Fruit fly (Drosophila melanogaster) whole organism, embryonic: Measurements from ENCODE around the gene Xport-B.
A peak's percentile ranks its signal among the peaks of the same experiment; 100 is the strongest.

Experiments used
- BEAF-32 ChIP-seq: fragments of 200-800 bp; sonication (Bioruptor generic); optimal IDR thresholded peaks from 3 replicates; lab custom pipeline; 2017; ENCODE audit warnings: missing biosample characterization, missing genetic modification characterization, mild to moderate bottlenecking, moderate library complexity, missing genetic modification reagents
- CG1024 ChIP-seq: fragments of 200-800 bp; sonication (Bioruptor generic); IDR thresholded peaks from 2 replicates; pipeline ENCODE4 v1.3.6; 2022; ENCODE audit warnings: missing biosample characterization, missing genetic modification characterization
- CG10321 ChIP-seq: fragments of 200-800 bp; sonication (Bioruptor generic); IDR thresholded peaks from 2 replicates; pipeline ENCODE4 v1.3.6; 2022; ENCODE audit warnings: missing biosample characterization, missing genetic modification characterization
- CG11085 ChIP-seq: fragments of 200-800 bp; sonication (Bioruptor generic); IDR thresholded peaks from 2 replicates; pipeline ENCODE4 v1.3.6; 2022; ENCODE audit warnings: missing biosample characterization, missing genetic modification characterization
- CG11398 ChIP-seq: fragments of 200-800 bp; sonication (Bioruptor generic); optimal IDR thresholded peaks from 2 replicates; lab custom pipeline; 2016; ENCODE audit warnings: missing biosample characterization, missing genetic modification characterization
- CG12391 ChIP-seq: fragments of 200-800 bp; sonication (Bioruptor generic); optimal IDR thresholded peaks from 3 replicates; lab custom pipeline; 2018; ENCODE audit warnings: missing biosample characterization, mild to moderate bottlenecking, missing genetic modification characterization, moderate library complexity
- CG12659 ChIP-seq: fragments of 200-800 bp; sonication (Bioruptor generic); optimal IDR thresholded peaks from 3 replicates; lab custom pipeline; 2017; ENCODE audit warnings: mild to moderate bottlenecking, missing biosample characterization, missing genetic modification reagents, missing genetic modification characterization
- CG15011 ChIP-seq: fragments of 200-800 bp; sonication (Bioruptor generic); optimal IDR thresholded peaks from 3 replicates; lab custom pipeline; 2018; ENCODE audit warnings: missing biosample characterization, mild to moderate bottlenecking, missing genetic modification characterization
- CG2199 ChIP-seq: fragments of 200-800 bp; sonication (Bioruptor generic); IDR thresholded peaks from 3 replicates; pipeline ENCODE4 v1.3.6; 2022; ENCODE audit warnings: missing biosample characterization, missing genetic modification characterization
- CG32767 ChIP-seq: fragments of 200-800 bp; sonication (Bioruptor generic); IDR thresholded peaks from 2 replicates; pipeline ENCODE4 v1.3.6; 2022; ENCODE audit warnings: missing biosample characterization, missing genetic modification characterization
- CG3838 ChIP-seq: fragments of 200-800 bp; sonication (Bioruptor generic); optimal IDR thresholded peaks from 3 replicates; lab custom pipeline; 2016; ENCODE audit warnings: missing biosample characterization, missing genetic modification characterization
- CG6791 ChIP-seq: fragments of 200-800 bp; sonication (Bioruptor generic); IDR thresholded peaks from 3 replicates; pipeline ENCODE4 v1.3.6; 2022; ENCODE audit warnings: missing biosample characterization, missing genetic modification characterization; ENCODE audit not compliant: partially characterized antibody
- CG7271 ChIP-seq: fragments of 200-800 bp; sonication (Bioruptor generic); optimal IDR thresholded peaks from 2 replicates; lab custom pipeline; 2018; ENCODE audit warnings: missing biosample characterization, mild to moderate bottlenecking, missing genetic modification characterization, moderate library complexity
- CG7357 ChIP-seq: fragments of 200-800 bp; sonication (Bioruptor generic); IDR thresholded peaks from 3 replicates; pipeline ENCODE4 v1.3.6; 2022; ENCODE audit warnings: missing biosample characterization, missing genetic modification characterization
- CG7786 ChIP-seq: fragments of 200-800 bp; sonication (Bioruptor generic); optimal IDR thresholded peaks from 2 replicates; lab custom pipeline; 2016; ENCODE audit warnings: missing biosample characterization, missing genetic modification characterization
- CG9932 ChIP-seq: fragments of 200-800 bp; sonication (Bioruptor generic); IDR thresholded peaks from 2 replicates; pipeline ENCODE4 v1.3.6; 2022; ENCODE audit warnings: missing biosample characterization, missing genetic modification characterization
- CHES-1-like ChIP-seq: fragments of 200-800 bp; sonication (Bioruptor generic); optimal IDR thresholded peaks from 2 replicates; lab custom pipeline; 2016; ENCODE audit warnings: missing biosample characterization, missing genetic modification characterization
- Camta ChIP-seq: fragments of 200-800 bp; sonication (Bioruptor generic); optimal IDR thresholded peaks from 2 replicates; lab custom pipeline; 2016; ENCODE audit warnings: missing biosample characterization, missing genetic modification characterization
- D19A ChIP-seq: fragments of 200-800 bp; optimal IDR thresholded peaks from 3 replicates; lab custom pipeline; 2019; ENCODE audit warnings: missing biosample characterization, mild to moderate bottlenecking, missing genetic modification characterization, moderate library complexity
- Deaf1 ChIP-seq: fragments of 200-800 bp; optimal IDR thresholded peaks from 3 replicates; lab custom pipeline; 2019; ENCODE audit warnings: missing biosample characterization, mild to moderate bottlenecking, missing genetic modification characterization, moderate library complexity
- HLH4C ChIP-seq: fragments of 200-800 bp; sonication (Bioruptor generic); IDR thresholded peaks from 3 replicates; pipeline ENCODE4 v1.3.6; 2022; ENCODE audit warnings: missing biosample characterization, missing genetic modification characterization; ENCODE audit not compliant: partially characterized antibody
- Hr39 ChIP-seq: fragments of >200 bp; optimal IDR thresholded peaks from 2 replicates; lab custom pipeline; 2017
- Jarid2 ChIP-seq: fragments of 200-800 bp; sonication (Bioruptor generic); optimal IDR thresholded peaks from 3 replicates; lab custom pipeline; 2017; ENCODE audit warnings: mild to moderate bottlenecking, missing biosample characterization, missing genetic modification reagents, missing genetic modification characterization
- Kr ChIP-seq: fragments of 200-800 bp; sonication (Bioruptor generic); optimal IDR thresholded peaks from 2 replicates; lab custom pipeline; 2017; ENCODE audit warnings: missing biosample characterization, mild to moderate bottlenecking, missing genetic modification characterization
- Lhr ChIP-seq: fragments of 200-800 bp; sonication (Bioruptor generic); optimal IDR thresholded peaks from 3 replicates; lab custom pipeline; 2017; ENCODE audit warnings: mild to moderate bottlenecking, missing biosample characterization, missing genetic modification reagents, missing genetic modification characterization
- Med ChIP-seq: fragments of 200-800 bp; sonication (Bioruptor generic); peaks from one replicate; lab custom pipeline; 2016; ENCODE audit warnings: missing biosample characterization, missing genetic modification characterization, mild to moderate bottlenecking, inconsistent platforms, moderate library complexity
- Mes4 ChIP-seq: fragments of 200-800 bp; sonication (Bioruptor generic); optimal IDR thresholded peaks from 2 replicates; lab custom pipeline; 2016; ENCODE audit warnings: missing biosample characterization, missing genetic modification characterization
- Nf-YB ChIP-seq: fragments of 200-800 bp; sonication (Bioruptor generic); optimal IDR thresholded peaks from 3 replicates; lab custom pipeline; 2019; ENCODE audit warnings: missing biosample characterization, mild to moderate bottlenecking, missing genetic modification characterization, moderate library complexity
- Sry-δ ChIP-seq: fragments of 200-800 bp; sonication (Bioruptor generic); optimal IDR thresholded peaks from 2 replicates; lab custom pipeline; 2016; ENCODE audit warnings: missing biosample characterization, missing genetic modification characterization
- Taf1 ChIP-seq: fragments of 200-800 bp; sonication (Bioruptor generic); IDR thresholded peaks from 2 replicates; pipeline ENCODE4 v1.3.6; 2022; ENCODE audit warnings: missing biosample characterization, missing genetic modification characterization
- Xbp1 ChIP-seq: fragments of 200-800 bp; sonication (Bioruptor generic); optimal IDR thresholded peaks from 3 replicates; lab custom pipeline; 2016; ENCODE audit warnings: missing biosample characterization, mild to moderate bottlenecking, missing genetic modification characterization
- btn ChIP-seq: fragments of 200-800 bp; sonication (Bioruptor generic); optimal IDR thresholded peaks from 2 replicates; lab custom pipeline; 2016; ENCODE audit warnings: missing biosample characterization, missing genetic modification characterization
- chinmo ChIP-seq: fragments of 200-800 bp; sonication (Bioruptor generic); IDR thresholded peaks from 4 replicates; pipeline ENCODE4 v1.3.6; 2022; ENCODE audit warnings: missing biosample characterization, missing genetic modification characterization; ENCODE audit not compliant: partially characterized antibody
- corto ChIP-seq: fragments of 200-800 bp; sonication (Bioruptor generic); optimal IDR thresholded peaks from 2 replicates; lab custom pipeline; 2016; ENCODE audit warnings: missing biosample characterization, mild to moderate bottlenecking, missing genetic modification characterization, moderate library complexity
- crp ChIP-seq, 2 experiments: fragments of 200-800 bp; sonication (Bioruptor generic); optimal IDR thresholded peaks; 2 replicates in 1 of 2; 3 replicates in 1 of 2; lab custom pipeline; 2017; ENCODE audit warnings: missing biosample characterization in 2 of 2, missing genetic modification characterization in 2 of 2, mild to moderate bottlenecking in 1 of 2, moderate library complexity in 1 of 2
- da ChIP-seq: fragments of 200-800 bp; sonication (Bioruptor generic); optimal IDR thresholded peaks from 2 replicates; lab custom pipeline; 2016; ENCODE audit warnings: missing biosample characterization, missing genetic modification characterization
- dan ChIP-seq: fragments of 200-800 bp; sonication (Bioruptor generic); IDR thresholded peaks from 2 replicates; pipeline ENCODE4 v1.3.6; 2022; ENCODE audit warnings: missing biosample characterization, missing genetic modification characterization
- dmrt11E ChIP-seq: fragments of 200-800 bp; sonication (Bioruptor generic); optimal IDR thresholded peaks from 3 replicates; lab custom pipeline; 2018; ENCODE audit warnings: missing biosample characterization, mild to moderate bottlenecking, missing genetic modification characterization, moderate library complexity
- en ChIP-seq: fragments of 200-800 bp; sonication (Bioruptor generic); optimal IDR thresholded peaks from 2 replicates; lab custom pipeline; 2016; ENCODE audit warnings: missing biosample characterization, missing genetic modification characterization
- exex ChIP-seq: fragments of 200-800 bp; sonication (Bioruptor generic); optimal IDR thresholded peaks from 4 replicates; lab custom pipeline; 2018; ENCODE audit warnings: missing biosample characterization, mild to moderate bottlenecking, missing genetic modification characterization, moderate library complexity
- fd3F ChIP-seq: fragments of 200-800 bp; sonication (Bioruptor generic); optimal IDR thresholded peaks from 2 replicates; lab custom pipeline; 2018; ENCODE audit warnings: missing biosample characterization, mild to moderate bottlenecking, missing genetic modification characterization, moderate library complexity
- her ChIP-seq: fragments of 200-800 bp; sonication (Bioruptor generic); optimal IDR thresholded peaks from 2 replicates; lab custom pipeline; 2016; ENCODE audit warnings: missing biosample characterization, missing genetic modification characterization
- jigr1 ChIP-seq: fragments of 200-800 bp; sonication (Bioruptor generic); IDR thresholded peaks from 3 replicates; pipeline ENCODE4 v1.3.6; 2022; ENCODE audit warnings: missing biosample characterization, missing genetic modification characterization
- lab ChIP-seq: fragments of 200-800 bp; sonication (Bioruptor generic); optimal IDR thresholded peaks from 3 replicates; lab custom pipeline; 2017; ENCODE audit warnings: missing biosample characterization, missing genetic modification characterization, mild to moderate bottlenecking, moderate library complexity, missing genetic modification reagents
- pros ChIP-seq: fragments of 200-800 bp; sonication (Bioruptor generic); optimal IDR thresholded peaks from 3 replicates; lab custom pipeline; 2019; ENCODE audit warnings: missing biosample characterization, mild to moderate bottlenecking, missing genetic modification characterization, moderate library complexity
- run ChIP-seq: fragments of 200-800 bp; sonication (Bioruptor generic); optimal IDR thresholded peaks from 3 replicates; lab custom pipeline; 2018; ENCODE audit warnings: missing biosample characterization, mild to moderate bottlenecking, missing genetic modification characterization
- seq ChIP-seq: fragments of 200-800 bp; sonication (Bioruptor generic); IDR thresholded peaks from 2 replicates; pipeline ENCODE4 v1.3.6; 2022; ENCODE audit warnings: missing biosample characterization, missing genetic modification characterization
- sob ChIP-seq: fragments of 200-800 bp; sonication (Bioruptor generic); IDR thresholded peaks from 2 replicates; pipeline ENCODE4 v1.3.6; 2022; ENCODE audit warnings: missing biosample characterization, missing genetic modification characterization
- tgo ChIP-seq: fragments of 200-800 bp; sonication (Bioruptor generic); IDR thresholded peaks from 3 replicates; pipeline ENCODE4 v1.3.6; 2022; ENCODE audit warnings: missing biosample characterization, missing genetic modification characterization
- vfl ChIP-seq: fragments of 200-800 bp; sonication (Bioruptor generic); optimal IDR thresholded peaks from 2 replicates; lab custom pipeline; 2016; ENCODE audit warnings: missing biosample characterization, missing genetic modification characterization

The Xport-B gene

dm6 chr3R:19875118-19875887 is 39.9 kb downstream of the Xport-B start, which contains the start of gene Mrp5 (continued):
- TF ChIP-seq CG7271, result no peak
- no peak; the same call in 1 of the 2 replicates for TF ChIP-seq CG9932 (GFP tag; lab: Robert Waterston, UW)
- no peak for TF ChIP-seq crp (GFP tag; optimal IDR thresholded peaks at IDR 0.05; lab: Kevin White, UChicago)
- peak; percentile 52 for TF ChIP-seq Jarid2 (GFP tag; lab: Kevin White, UChicago)
- no peak for TF ChIP-seq CG15011 (GFP tag; lab: Kevin White, UChicago)
- TF ChIP-seq Med (GFP tag; lab: Kevin White, UChicago), result peak; percentile 32
- TF ChIP-seq Nf-YB (GFP tag; lab: Kevin White, UChicago), result peak; percentile 4
- 0 out of 3 replicates have a peak, but pooled peaks have one; percentile 46 for TF ChIP-seq HLH4C
- TF ChIP-seq CG11398 (GFP tag; lab: Kevin White, UChicago), result no peak
- TF ChIP-seq run (tag; lab: Kevin White, UChicago), result no peak
- no peak for TF ChIP-seq corto
- TF ChIP-seq CHES-1-like (GFP tag; lab: Kevin White, UChicago), result no peak
- TF ChIP-seq CG11085, result no peak
- no peak for TF ChIP-seq BEAF-32
- TF ChIP-seq Hr39 (lab: Kevin White, UChicago), result no peak
- no peak for TF ChIP-seq her
- peak; percentile 36 for TF ChIP-seq lab
- peak; percentile 5 for TF ChIP-seq Camta (GFP tag; lab: Kevin White, UChicago)
- no peak for TF ChIP-seq CG32767 (GFP tag; lab: Robert Waterston, UW)
- no peak for TF ChIP-seq Lhr (GFP tag; lab: Kevin White, UChicago)
- TF ChIP-seq CG7786 (GFP tag; lab: Kevin White, UChicago), result no peak
- no peak for TF ChIP-seq CG6791 (GFP tag; lab: Robert Waterston, UW)
- no peak for TF ChIP-seq Taf1 (GFP tag; lab: Robert Waterston, UW)
- TF ChIP-seq Deaf1 (tag; lab: Kevin White, UChicago), result no peak
- TF ChIP-seq CG3838 (GFP tag; lab: Kevin White, UChicago), result no peak
- TF ChIP-seq Mes4 (GFP tag; lab: Kevin White, UChicago), result no peak
- peak; percentile 9 for TF ChIP-seq fd3F (GFP tag; lab: Kevin White, UChicago)
- no peak for TF ChIP-seq da (GFP tag; lab: Kevin White, UChicago)
- TF ChIP-seq CG1024 (GFP tag; lab: Robert Waterston, UW), result peak; percentile 63; the same call in 1 of the 2 replicates
- no peak for TF ChIP-seq en (GFP tag; lab: Kevin White, UChicago)
- TF ChIP-seq seq (GFP tag; lab: Robert Waterston, UW), result no peak
- TF ChIP-seq CG12391 (tag; lab: Kevin White, UChicago), result peak; percentile 39
- peak; percentile 26 for TF ChIP-seq CG12659 (GFP tag; lab: Kevin White, UChicago)
- peak; percentile 63 for TF ChIP-seq tgo
- TF ChIP-seq D19A (tag; lab: Kevin White, UChicago), result peak; percentile 33
- TF ChIP-seq btn (GFP tag; lab: Kevin White, UChicago), result no peak
- TF ChIP-seq CG2199 (GFP tag; lab: Robert Waterston, UW), result no peak
- 0 out of 2 replicates have a peak, but pooled peaks have one; percentile 33 for TF ChIP-seq CG10321 (GFP tag; lab: Robert Waterston, UW)
- peak; percentile 63 for TF ChIP-seq sob (GFP tag; lab: Robert Waterston, UW)
- TF ChIP-seq dan, result no peak
- peak; percentile 10 for TF ChIP-seq exex (tag; lab: Kevin White, UChicago)
- TF ChIP-seq Sry-δ (GFP tag; lab: Kevin White, UChicago), result no peak
- TF ChIP-seq CG7357 (GFP tag; lab: Robert Waterston, UW), result no peak
- peak; percentile 68 for TF ChIP-seq Kr
- TF ChIP-seq dmrt11E (tag; lab: Kevin White, UChicago), result no peak
- no peak for TF ChIP-seq vfl (GFP tag; lab: Kevin White, UChicago)
- TF ChIP-seq Xbp1 (GFP tag; lab: Kevin White, UChicago), result peak; percentile 61
- TF ChIP-seq pros (GFP tag; lab: Kevin White, UChicago), result no peak
- TF ChIP-seq chinmo, result no peak
- no peak for TF ChIP-seq jigr1
